Worm (Caenorhabditis elegans) whole organism, L1 larva: ENCODE measurements around the gene frpr-13.

ENCODE experiments used
- aly-2 ChIP-seq: fragments of 150-350 bp; optimal IDR thresholded peaks from 2 replicates; lab custom pipeline; 2014; ENCODE audit warnings: missing biosample characterization, missing genetic modification characterization
- ama-1 ChIP-seq: fragments of 150-350 bp; optimal IDR thresholded peaks from 2 replicates; lab custom pipeline; 2014
- blmp-1 ChIP-seq: fragments of 150-350 bp; optimal IDR thresholded peaks from 2 replicates; lab custom pipeline; 2014; ENCODE audit warnings: missing biosample characterization, missing genetic modification characterization
- ceh-63 ChIP-seq: fragments of 200-800 bp; sonication (Bioruptor generic); optimal IDR thresholded peaks from 2 replicates; lab custom pipeline; 2018; ENCODE audit warnings: mild to moderate bottlenecking, missing genetic modification characterization, missing compliant biosample characterization
- ceh-82 ChIP-seq, 3 experiments: fragments of 150-350 bp in 1 of 3; sonication (generic microtip) in 2 of 3; optimal IDR thresholded peaks; 2 replicates each; lab custom pipeline; 2014 to 2017; ENCODE audit warnings: missing biosample characterization in 3 of 3, missing genetic modification characterization in 3 of 3
- ceh-90 ChIP-seq: sonication (generic microtip); optimal IDR thresholded peaks from 2 replicates; lab custom pipeline; 2016; ENCODE audit warnings: missing genetic modification characterization, missing compliant biosample characterization
- dpl-1 ChIP-seq, 3 experiments: fragments of 150-350 bp in 2 of 3; sonication (generic microtip) in 1 of 3; optimal IDR thresholded peaks; 2 replicates each; lab custom pipeline; 2014 to 2017; ENCODE audit warnings: missing biosample characterization in 3 of 3, missing genetic modification characterization in 3 of 3, missing genetic modification reagents in 3 of 3
- efl-1 ChIP-seq, 4 experiments: fragments of 150-350 bp; optimal IDR thresholded peaks in 3 of 4; peaks in 1 of 4; 1 replicate in 1 of 4; 2 replicates in 3 of 4; lab custom pipeline; 2014; ENCODE audit warnings: missing biosample characterization in 2 of 4, missing genetic modification characterization in 2 of 4, missing genetic modification reagents in 2 of 4
- efl-3 ChIP-seq: fragments of 200-800 bp; sonication (Bioruptor generic); optimal IDR thresholded peaks from 2 replicates; lab custom pipeline; 2018; ENCODE audit warnings: mild to moderate bottlenecking, missing genetic modification characterization, missing compliant biosample characterization
- egl-13 ChIP-seq: sonication (generic microtip); optimal IDR thresholded peaks from 2 replicates; lab custom pipeline; 2016; ENCODE audit warnings: missing genotype, missing genetic modification reagents, missing genetic modification characterization, missing compliant biosample characterization
- egl-27 ChIP-seq, 2 experiments: fragments of 150-350 bp in 1 of 2; sonication (generic microtip); optimal IDR thresholded peaks; 3 replicates each; lab custom pipeline; 2017 to 2018; ENCODE audit warnings: missing biosample characterization in 2 of 2, missing genetic modification characterization in 2 of 2, missing genetic modification reagents in 2 of 2
- fkh-10 ChIP-seq: sonication (generic microtip); optimal IDR thresholded peaks from 2 replicates; lab custom pipeline; 2017; ENCODE audit warnings: missing biosample characterization, missing genetic modification reagents, missing genetic modification characterization
- fkh-4 ChIP-seq: sonication (generic microtip); optimal IDR thresholded peaks from 2 replicates; lab custom pipeline; 2016; ENCODE audit warnings: missing compliant biosample characterization, missing genetic modification characterization, borderline replicate concordance
- fos-1 ChIP-seq: fragments of 150-350 bp; optimal IDR thresholded peaks from 2 replicates; lab custom pipeline; 2014; ENCODE audit warnings: missing biosample characterization, missing genetic modification characterization
- hlh-17 ChIP-seq: fragments of 200-800 bp; sonication (Bioruptor generic); optimal IDR thresholded peaks from 2 replicates; lab custom pipeline; 2018; ENCODE audit warnings: missing genetic modification characterization, mild to moderate bottlenecking, missing compliant biosample characterization, moderate library complexity, borderline replicate concordance
- hpl-2 ChIP-seq: fragments of 150-350 bp; optimal IDR thresholded peaks from 2 replicates; lab custom pipeline; 2014; ENCODE audit warnings: missing biosample characterization, missing genetic modification reagents, missing genetic modification characterization
- irx-1 ChIP-seq: sonication (generic microtip); optimal IDR thresholded peaks from 2 replicates; lab custom pipeline; 2016; ENCODE audit warnings: missing genetic modification characterization, missing compliant biosample characterization
- isw-1 ChIP-seq: fragments of 200-800 bp; sonication (Bioruptor generic); IDR thresholded peaks from 2 replicates; pipeline ENCODE4 v1.3.6; 2022; ENCODE audit warnings: missing genetic modification characterization, missing compliant biosample characterization
- jun-1 ChIP-seq: fragments of 150-350 bp; optimal IDR thresholded peaks from 2 replicates; lab custom pipeline; 2014; ENCODE audit warnings: missing biosample characterization, missing genetic modification reagents, missing genetic modification characterization
- mdl-1 ChIP-seq, 2 experiments: fragments of 150-350 bp; optimal IDR thresholded peaks; 2 replicates each; lab custom pipeline; 2014 to 2017; ENCODE audit warnings: missing biosample characterization in 2 of 2, missing genetic modification characterization in 2 of 2, inconsistent platforms in 1 of 2
- mef-2 ChIP-seq: fragments of 150-350 bp; optimal IDR thresholded peaks from 2 replicates; lab custom pipeline; 2014; ENCODE audit warnings: missing biosample characterization, missing genetic modification characterization
- mep-1 ChIP-seq: fragments of 150-350 bp; optimal IDR thresholded peaks from 2 replicates; lab custom pipeline; 2014; ENCODE audit warnings: missing biosample characterization, missing genetic modification characterization
- nhr-11 ChIP-seq: fragments of 150-350 bp; optimal IDR thresholded peaks from 2 replicates; lab custom pipeline; 2014; ENCODE audit warnings: missing biosample characterization, missing genetic modification characterization
- nhr-20 ChIP-seq: sonication (generic microtip); optimal IDR thresholded peaks from 2 replicates; lab custom pipeline; 2016; ENCODE audit warnings: mild to moderate bottlenecking, missing genetic modification characterization, missing compliant biosample characterization
- nhr-47 ChIP-seq: sonication (generic microtip); optimal IDR thresholded peaks from 2 replicates; lab custom pipeline; 2016; ENCODE audit warnings: mild to moderate bottlenecking, missing genetic modification characterization, moderate library complexity, missing compliant biosample characterization
- nhr-71 ChIP-seq: sonication (generic microtip); optimal IDR thresholded peaks from 2 replicates; lab custom pipeline; 2016; ENCODE audit warnings: mild to moderate bottlenecking, missing genetic modification characterization, moderate library complexity, missing compliant biosample characterization
- nhr-85 ChIP-seq: sonication (generic microtip); peaks from one replicate; lab custom pipeline; 2016; ENCODE audit warnings: missing genetic modification characterization, inconsistent platforms, missing compliant biosample characterization
- nhr-90 ChIP-seq: sonication (generic microtip); optimal IDR thresholded peaks from 2 replicates; lab custom pipeline; 2016; ENCODE audit warnings: mild to moderate bottlenecking, missing genetic modification characterization, missing compliant biosample characterization; ENCODE audit not compliant: poor library complexity
- pag-3 ChIP-seq: sonication (generic microtip); optimal IDR thresholded peaks from 2 replicates; lab custom pipeline; 2017; ENCODE audit warnings: missing genetic modification characterization, mild to moderate bottlenecking, missing compliant biosample characterization, antibody characterized with exemption, borderline replicate concordance; ENCODE audit not compliant: insufficient read depth
- pax-3 ChIP-seq: fragments of 200-800 bp; sonication (Bioruptor generic); optimal IDR thresholded peaks from 2 replicates; lab custom pipeline; 2018; ENCODE audit warnings: mild to moderate bottlenecking, missing genetic modification characterization, moderate library complexity, missing compliant biosample characterization
- rnt-1 ChIP-seq: sonication (generic microtip); optimal IDR thresholded peaks from 2 replicates; lab custom pipeline; 2016; ENCODE audit warnings: mild to moderate bottlenecking, missing genetic modification characterization, moderate library complexity, missing compliant biosample characterization
- skn-1 ChIP-seq: fragments of 150-350 bp; optimal IDR thresholded peaks from 2 replicates; lab custom pipeline; 2014; ENCODE audit warnings: missing biosample characterization, missing genetic modification characterization
- snu-23 ChIP-seq: sonication (generic microtip); optimal IDR thresholded peaks from 2 replicates; lab custom pipeline; 2016; ENCODE audit warnings: missing genetic modification characterization, missing compliant biosample characterization
- sup-37 ChIP-seq: fragments of 200-800 bp; sonication (Bioruptor generic); optimal IDR thresholded peaks from 2 replicates; lab custom pipeline; 2018; ENCODE audit warnings: mild to moderate bottlenecking, missing genetic modification characterization, missing compliant biosample characterization
- swsn-7 ChIP-seq: sonication (generic microtip); optimal IDR thresholded peaks from 2 replicates; lab custom pipeline; 2016; ENCODE audit warnings: missing genetic modification characterization, missing compliant biosample characterization
- tlp-1 ChIP-seq: fragments of 150-350 bp; optimal IDR thresholded peaks from 2 replicates; lab custom pipeline; 2014; ENCODE audit warnings: missing biosample characterization, missing genetic modification characterization
- unc-130 ChIP-seq: fragments of 150-350 bp; optimal IDR thresholded peaks from 2 replicates; lab custom pipeline; 2017; ENCODE audit warnings: missing biosample characterization, missing genetic modification characterization, inconsistent platforms
- unc-30 ChIP-seq: sonication (generic microtip); optimal IDR thresholded peaks from 2 replicates; lab custom pipeline; 2017; ENCODE audit warnings: missing biosample characterization, missing genetic modification characterization
- unc-62 ChIP-seq: fragments of 150-350 bp; optimal IDR thresholded peaks from 2 replicates; lab custom pipeline; 2014; ENCODE audit warnings: missing biosample characterization, missing genetic modification reagents, missing genetic modification characterization
- unc-98 ChIP-seq: fragments of 200-800 bp; sonication (Bioruptor generic); IDR thresholded peaks from 2 replicates; pipeline ENCODE4 v1.3.6; 2022; ENCODE audit warnings: missing genetic modification characterization, missing compliant biosample characterization
- vab-15 ChIP-seq: sonication (generic microtip); optimal IDR thresholded peaks from 2 replicates; lab custom pipeline; 2017; ENCODE audit warnings: missing genotype, mild to moderate bottlenecking, missing genetic modification characterization, missing compliant biosample characterization
- zag-1 ChIP-seq: fragments of 150-350 bp; optimal IDR thresholded peaks from 2 replicates; lab custom pipeline; 2014; ENCODE audit warnings: missing biosample characterization, missing genetic modification characterization
- zip-4 ChIP-seq: fragments of 200-800 bp; sonication (Bioruptor generic); optimal IDR thresholded peaks from 2 replicates; lab custom pipeline; 2018; ENCODE audit warnings: mild to moderate bottlenecking, missing genetic modification characterization, moderate library complexity, missing compliant biosample characterization
- ztf-11 ChIP-seq, 2 experiments: sonication (generic microtip); optimal IDR thresholded peaks; 2 replicates each; lab custom pipeline; 2016 to 2017; ENCODE audit warnings: missing genetic modification characterization in 2 of 2, missing biosample characterization in 1 of 2, missing compliant biosample characterization in 1 of 2

Gene frpr-13

ce11 chrV:8937476-8938249 lies 38.8 kb downstream of the frpr-13 start:
- TF ChIP-seq mep-1 (tag; lab: Kevin White, UChicago) (peak; percentile 24), irx-1 (tag; lab: Kevin White, UChicago) (no peak), nhr-85 (tag; lab: Kevin White, UChicago) (peak; percentile 42)

DNA sequence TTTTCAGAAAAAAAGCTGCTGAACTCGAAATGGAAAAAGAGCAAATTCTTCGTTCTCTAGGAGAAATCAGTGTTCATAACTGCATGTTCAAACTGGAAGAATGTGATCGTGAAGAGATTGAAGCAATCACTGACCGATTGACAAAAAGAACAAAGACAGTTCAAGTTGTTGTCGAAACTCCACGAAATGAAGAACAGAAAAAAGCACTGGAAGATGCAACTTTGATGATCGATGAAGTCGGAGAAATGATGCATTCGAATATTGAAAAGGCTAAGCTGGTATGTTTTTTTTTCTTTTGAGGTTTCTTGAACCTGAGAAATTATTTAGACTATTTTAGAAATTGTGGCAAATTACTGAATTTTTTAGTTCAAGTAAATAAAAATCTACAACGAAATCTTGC lies 39.6 kb downstream of the frpr-13 start:
- TF ChIP-seq ztf-11 (tag; optimal IDR thresholded peaks at IDR 0.05; lab: Kevin White, UChicago) = no peak
- TF ChIP-seq fkh-4 (tag; lab: Kevin White, UChicago) = no peak
- TF ChIP-seq ama-1 (lab: Kevin White, UChicago) = peak; percentile 60
- TF ChIP-seq fos-1 (tag; lab: Kevin White, UChicago) = no peak
- TF ChIP-seq ceh-63 (GFP tag; lab: Kevin White, UChicago) = no peak
- no peak for TF ChIP-seq ceh-90 (tag; lab: Kevin White, UChicago)

DNA sequence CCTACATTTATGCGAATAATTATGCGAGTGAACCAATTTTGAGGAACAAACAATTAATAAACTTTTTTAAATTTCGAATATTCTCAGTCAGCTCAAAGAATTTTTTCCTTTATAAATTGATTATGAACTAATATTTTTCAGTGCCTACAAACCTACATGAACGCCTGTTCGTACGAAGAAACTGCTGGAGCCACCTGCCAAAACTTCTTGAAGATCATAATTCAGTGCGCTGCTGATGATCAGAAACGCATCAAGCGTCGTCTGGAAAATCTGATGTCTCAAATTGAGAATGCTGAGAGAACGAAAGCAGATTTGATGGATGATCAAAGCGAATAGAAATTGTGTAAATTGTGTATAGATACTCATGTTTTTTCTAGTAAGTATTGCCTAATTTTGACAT lies 40.1 kb downstream of the frpr-13 start:
- no peak for TF ChIP-seq pag-3 (tag; lab: Kevin White, UChicago)
- TF ChIP-seq egl-13 (tag; lab: Kevin White, UChicago) = no peak
- no peak for TF ChIP-seq fos-1 (tag; lab: Kevin White, UChicago)
- no peak for TF ChIP-seq mef-2 (tag; lab: Kevin White, UChicago)
- TF ChIP-seq unc-62 (GFP tag; lab: Kevin White, UChicago) = no peak
- no peak for TF ChIP-seq efl-3 (GFP tag; lab: Kevin White, UChicago)
- TF ChIP-seq unc-98 = no peak
- TF ChIP-seq fkh-10 = no peak
- no peak for TF ChIP-seq dpl-1 (GFP tag; optimal IDR thresholded peaks at IDR 0.05; lab: Kevin White, UChicago)
- TF ChIP-seq unc-130 = no peak
- TF ChIP-seq pax-3 (tag; lab: Kevin White, UChicago) = no peak
- no peak for TF ChIP-seq skn-1 (tag; lab: Kevin White, UChicago)
- no peak for TF ChIP-seq ama-1 (lab: Kevin White, UChicago)
- TF ChIP-seq zag-1 (tag; lab: Kevin White, UChicago) = no peak
- TF ChIP-seq mdl-1 (tag; optimal IDR thresholded peaks at IDR 0.05; lab: Kevin White, UChicago) = no peak
- no peak for TF ChIP-seq unc-30
- TF ChIP-seq jun-1 (tag; lab: Kevin White, UChicago) = no peak
- no peak for TF ChIP-seq nhr-47 (tag; lab: Kevin White, UChicago)
- TF ChIP-seq, all 84 proteins: peak for 0

DNA sequence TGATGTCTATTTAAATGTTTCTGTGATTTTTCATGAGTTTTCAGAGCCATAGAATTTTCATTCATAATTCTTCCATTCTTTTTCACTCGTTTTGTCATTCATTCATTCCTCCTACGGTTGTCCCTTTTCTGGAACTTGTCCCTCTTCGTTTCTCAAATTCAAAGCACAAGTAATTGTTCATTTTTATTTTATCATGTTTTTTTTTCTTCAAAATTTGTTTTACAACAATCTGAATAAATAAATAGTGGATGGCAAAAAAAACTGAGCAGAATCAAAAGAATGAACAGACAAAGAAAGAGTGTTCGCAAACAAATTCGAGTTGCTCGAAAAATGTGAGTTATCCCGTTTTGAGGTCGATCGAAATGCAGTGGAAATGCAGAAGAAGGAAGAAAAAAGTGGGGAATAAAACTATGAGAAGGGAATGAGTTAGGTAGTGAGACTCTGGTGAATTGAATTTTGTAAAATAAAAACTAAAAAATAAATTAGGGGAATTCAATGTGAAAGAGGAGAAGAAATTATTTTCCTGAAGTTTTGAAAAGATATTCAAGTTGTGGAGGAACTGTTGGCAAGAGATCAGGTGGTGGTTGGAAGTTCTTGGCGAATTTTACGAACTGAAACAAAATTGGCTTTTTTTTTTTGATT lies 40.7 kb downstream of the frpr-13 start:
- TF ChIP-seq tlp-1 = no peak
- no peak for TF ChIP-seq egl-27 (tag; optimal IDR thresholded peaks at IDR 0.05; lab: Kevin White, UChicago)
- peak; percentile 35 for TF ChIP-seq skn-1 (tag; lab: Kevin White, UChicago)
- no peak for TF ChIP-seq nhr-11 (tag; lab: Kevin White, UChicago)
- TF ChIP-seq vab-15 = no peak
- peak; percentile 93 for TF ChIP-seq ama-1 (lab: Kevin White, UChicago)
- peak; percentile 97 for TF ChIP-seq aly-2 (tag; lab: Kevin White, UChicago)
- TF ChIP-seq sup-37 (GFP tag; lab: Kevin White, UChicago) = no peak
- peak; percentile 60 for TF ChIP-seq nhr-71
- TF ChIP-seq unc-62 (GFP tag; lab: Kevin White, UChicago) = no peak
- TF ChIP-seq ceh-82 (tag; optimal IDR thresholded peaks at IDR 0.05; lab: Kevin White, UChicago) = no peak
- no peak for TF ChIP-seq isw-1
- TF ChIP-seq hlh-17 = no peak
- TF ChIP-seq hpl-2 (GFP tag; lab: Kevin White, UChicago) = no peak
- TF ChIP-seq swsn-7 (tag; lab: Kevin White, UChicago) = peak; percentile 32
- peak; percentile 62 for TF ChIP-seq snu-23 (GFP tag; lab: Kevin White, UChicago)
- TF ChIP-seq efl-1 (optimal IDR thresholded peaks at IDR 0.05; lab: Kevin White, UChicago) = no peak
- TF ChIP-seq efl-1 (GFP tag; optimal IDR thresholded peaks at IDR 0.05 in 1 of 2; lab: Kevin White, UChicago) = peak in 1 of 2 experiments; percentile 8
- peak; percentile 48 for TF ChIP-seq nhr-20
- peak; percentile 17 for TF ChIP-seq blmp-1 (tag; lab: Kevin White, UChicago)
- TF ChIP-seq nhr-90 = peak; percentile 38
- TF ChIP-seq zag-1 (tag; lab: Kevin White, UChicago) = no peak
- TF ChIP-seq zip-4 (GFP tag; lab: Kevin White, UChicago) = no peak
- TF ChIP-seq rnt-1 (tag; lab: Kevin White, UChicago) = peak; percentile 26
- no peak for TF ChIP-seq pax-3 (tag; lab: Kevin White, UChicago)
